Worm (Caenorhabditis elegans) whole organism, dauer: ENCODE measurements around the gene mrps-18.C.

Experiments
- unc-62 ChIP-seq: sonication (generic microtip); optimal IDR thresholded peaks from 2 replicates; lab custom pipeline; 2017; ENCODE audit warnings: missing biosample characterization, missing genetic modification reagents, missing genetic modification characterization

The mrps-18.C gene

ce11 chrII:6736066-6736465 is at the start of gene mrps-18.C:
mrps-18.C (plus strand) TSS chrII:6736203.
- no peak for TF ChIP-seq unc-62

DNA sequence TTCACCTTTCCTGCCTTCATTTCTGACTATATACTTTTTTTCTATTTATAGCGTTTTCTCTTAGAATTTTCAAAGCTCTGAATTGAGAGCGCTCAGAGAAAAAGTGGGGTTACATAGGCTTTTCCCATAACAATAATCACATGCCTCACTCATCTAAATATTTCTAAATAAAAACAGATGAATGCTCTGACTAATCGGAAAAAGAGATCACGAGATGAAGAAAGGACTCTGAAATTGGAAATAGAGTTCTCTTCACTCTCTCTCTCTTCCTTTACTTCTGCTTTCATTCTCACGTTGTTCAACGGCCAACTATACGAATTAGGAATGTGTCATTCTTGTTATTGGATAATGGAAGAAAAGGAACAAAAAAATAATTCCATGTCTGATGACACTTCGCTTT is 46.9 kb upstream of the mrps-18.C start:
- TF ChIP-seq unc-62 = no peak

ce11 chrII:6695388-6695787 is 40.6 kb upstream of the mrps-18.C start, which contains the start of gene C18H9.5:
C18H9.5 (minus strand) TSS chrII:6695566.
- TF ChIP-seq unc-62 = no peak

DNA sequence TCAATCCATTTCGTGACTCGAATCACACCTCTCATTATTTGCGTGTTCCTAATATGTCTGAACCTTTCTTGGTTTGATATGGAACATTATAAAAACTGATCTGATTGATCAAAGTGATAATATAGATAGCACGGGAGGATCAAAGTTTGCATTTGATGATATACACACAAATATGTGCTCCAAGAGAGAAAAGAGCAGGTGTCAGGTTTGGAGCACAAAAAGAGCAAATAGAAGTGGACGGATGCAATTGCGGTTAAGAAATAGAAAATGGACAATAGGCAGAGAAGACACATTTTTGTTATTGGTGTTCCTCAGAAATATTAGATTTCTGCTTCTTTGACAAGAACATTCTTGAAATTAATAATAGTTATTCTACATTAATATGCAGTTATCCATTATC is 37.2 kb upstream of the mrps-18.C start, which contains the start of gene C18H9.1:
Gene C18H9.1, plus strand, starts transcription at position 301 of the 400 bp plus-strand sequence.
- no peak for TF ChIP-seq unc-62

- TF ChIP-seq unc-62 = no peak
Measured at ce11 chrII:6701497-6701896, 34.5 kb upstream of the mrps-18.C start, which contains the start of gene C18H9.6. C18H9.6 (minus strand) TSS chrII:6701625.

DNA sequence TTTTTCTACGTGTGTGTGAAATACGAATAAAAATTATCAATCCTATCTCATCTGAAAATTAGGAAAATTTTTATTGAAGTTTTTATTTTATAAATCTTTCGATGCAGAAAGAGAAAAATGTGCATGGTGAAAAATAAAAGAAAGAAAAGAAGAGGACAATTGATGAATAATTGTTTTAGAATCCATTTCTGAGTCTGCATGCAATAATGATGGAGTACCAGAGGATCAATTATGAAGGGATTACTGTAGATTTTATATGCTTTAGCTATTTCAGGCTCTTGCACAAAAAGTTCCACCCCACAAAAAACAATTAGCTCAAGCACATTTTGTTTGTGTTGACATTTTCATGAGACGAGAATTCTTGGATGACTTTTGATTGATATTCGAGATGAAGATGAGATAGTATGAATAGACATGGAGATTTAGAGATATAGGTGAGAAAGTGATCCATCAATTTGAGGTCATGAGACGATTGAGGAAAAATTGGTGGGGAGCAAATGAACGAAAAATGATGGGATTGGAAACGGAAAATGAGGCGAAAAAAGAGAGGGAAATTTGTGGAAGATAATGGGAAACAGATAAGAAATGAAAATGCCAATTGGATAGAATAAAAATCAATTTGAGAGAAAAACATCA is 30.3 kb upstream of the mrps-18.C start, which contains the start of gene rpy-1:
Gene rpy-1, minus strand, starts transcription at position 51 of the 636 bp plus-strand sequence.
- TF ChIP-seq unc-62 = no peak

DNA sequence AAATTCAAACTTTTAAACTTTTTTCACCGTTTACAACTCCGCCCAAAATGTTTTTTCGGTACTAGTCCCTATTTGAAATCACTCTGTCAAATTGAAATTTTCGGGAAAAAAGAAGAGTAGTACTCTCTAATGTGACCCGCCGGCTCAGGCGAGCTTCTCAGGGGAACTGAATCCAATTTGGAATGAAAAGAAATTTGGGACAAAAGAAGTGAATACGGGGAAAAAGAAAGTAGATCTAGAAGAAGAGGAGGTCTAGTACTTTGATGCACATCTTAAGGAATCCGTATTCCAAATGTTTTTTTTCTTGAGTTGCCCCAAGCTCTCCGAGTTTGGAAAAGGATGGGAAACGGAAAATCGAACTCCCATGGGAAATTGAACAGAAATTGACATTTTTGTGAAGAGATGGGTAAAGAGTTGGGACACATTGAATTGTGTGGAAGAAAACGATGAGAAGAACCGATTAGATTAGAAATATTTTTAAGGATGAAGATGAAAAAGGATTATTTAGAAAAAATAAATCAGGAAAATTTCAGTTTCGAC is 29.4 kb upstream of the mrps-18.C start:
- no peak for TF ChIP-seq unc-62

ce11 chrII:6707496-6708260 is 28.3 kb upstream of the mrps-18.C start:
- no peak for TF ChIP-seq unc-62

DNA sequence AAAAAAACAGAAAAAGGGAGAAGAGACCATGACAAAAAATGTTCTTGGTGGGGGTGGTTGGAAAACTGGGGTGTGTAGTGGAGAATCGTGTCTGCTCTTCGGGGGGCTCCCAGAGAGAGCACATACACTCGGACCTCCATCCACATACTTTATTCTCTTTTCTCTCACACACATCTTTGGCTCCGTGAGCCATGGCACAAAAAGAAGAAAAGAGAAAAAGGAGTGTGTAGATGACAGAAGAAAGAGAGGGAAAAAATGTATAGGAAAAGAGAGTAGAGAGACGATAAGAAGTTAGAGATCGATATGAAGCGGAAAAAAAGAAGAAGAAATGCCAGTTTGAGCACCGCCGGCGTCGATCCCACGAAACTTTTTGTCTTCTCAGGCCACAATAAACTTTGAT is 27.0 kb upstream of the mrps-18.C start:
- TF ChIP-seq unc-62 = no peak

ce11 chrII:6709680-6710079 is 26.3 kb upstream of the mrps-18.C start:
- no peak for TF ChIP-seq unc-62

DNA sequence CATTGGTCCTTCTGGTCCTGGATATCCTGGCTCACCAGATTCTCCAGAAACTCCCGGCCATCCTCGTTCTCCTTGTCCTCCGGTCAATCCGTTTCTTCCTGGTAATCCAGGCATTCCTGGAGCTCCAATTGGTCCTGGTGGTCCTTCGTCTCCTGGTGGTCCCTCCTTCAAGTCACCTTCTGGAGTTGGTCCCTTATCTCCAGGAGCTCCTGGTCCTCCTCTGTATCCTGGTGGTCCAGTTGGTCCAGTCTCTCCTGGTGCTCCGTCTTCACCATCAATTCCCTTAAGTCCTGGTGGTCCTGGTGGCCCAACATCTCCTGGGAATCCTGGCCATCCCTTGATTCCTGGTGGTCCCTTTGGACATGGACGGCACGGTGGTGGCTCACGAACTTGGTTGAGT is 25.4 kb upstream of the mrps-18.C start:
- no peak for TF ChIP-seq unc-62

DNA sequence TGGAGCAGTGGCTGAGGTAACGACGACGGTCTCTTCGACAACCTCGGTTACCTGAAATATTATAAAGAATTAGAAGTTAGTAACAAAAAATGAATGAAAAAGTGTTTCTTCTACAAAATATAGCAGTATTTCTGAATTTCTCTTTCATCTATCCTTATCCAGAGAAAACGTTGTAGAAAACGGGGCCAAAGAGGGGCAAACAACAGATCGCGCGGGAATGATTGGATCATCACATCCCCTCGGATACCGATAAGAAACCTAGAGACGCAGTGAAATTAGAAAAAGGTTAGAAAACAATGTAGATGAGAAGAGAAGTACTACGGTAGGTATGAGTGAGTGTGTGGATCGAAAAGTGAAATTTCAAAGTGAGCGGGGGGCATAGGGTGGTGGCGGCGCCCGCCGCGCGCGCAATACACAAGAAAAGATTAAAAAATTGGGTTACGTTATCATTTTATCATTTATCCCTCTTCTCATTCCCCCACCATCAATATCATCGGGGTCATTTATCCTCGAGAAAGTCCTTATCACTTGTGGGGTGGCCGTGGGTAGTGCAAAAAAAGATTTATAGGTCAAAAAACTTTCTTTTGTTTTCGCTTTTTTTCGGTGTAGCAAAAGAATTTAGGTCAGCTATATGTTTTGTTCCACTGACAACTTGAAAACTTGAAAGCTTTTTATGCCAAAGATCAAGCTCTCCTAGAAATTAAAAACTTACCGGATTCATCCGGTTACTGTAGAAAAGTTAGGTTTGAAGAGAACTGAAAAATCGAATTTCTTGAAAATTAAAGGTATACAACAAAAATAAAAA is 23.6 kb upstream of the mrps-18.C start, which contains the start of the genes dpy-10 and T14B4.19:
Gene dpy-10, minus strand, starts transcription at position 51 of the 805 bp plus-strand sequence.
Gene T14B4.19, minus strand, starts transcription at position 755 of the 805 bp plus-strand sequence.
- no peak for TF ChIP-seq unc-62

ce11 chrII:6713003-6713402 is 23.0 kb upstream of the mrps-18.C start:
- TF ChIP-seq unc-62 = no peak

ce11 chrII:6713832-6714342 is 22.1 kb upstream of the mrps-18.C start, which contains the start of gene dpy-2:
dpy-2 (plus strand) TSS chrII:6714292.
- TF ChIP-seq unc-62 = no peak

ce11 chrII:6715853-6716252 is 20.1 kb upstream of the mrps-18.C start:
- TF ChIP-seq unc-62 = no peak

DNA sequence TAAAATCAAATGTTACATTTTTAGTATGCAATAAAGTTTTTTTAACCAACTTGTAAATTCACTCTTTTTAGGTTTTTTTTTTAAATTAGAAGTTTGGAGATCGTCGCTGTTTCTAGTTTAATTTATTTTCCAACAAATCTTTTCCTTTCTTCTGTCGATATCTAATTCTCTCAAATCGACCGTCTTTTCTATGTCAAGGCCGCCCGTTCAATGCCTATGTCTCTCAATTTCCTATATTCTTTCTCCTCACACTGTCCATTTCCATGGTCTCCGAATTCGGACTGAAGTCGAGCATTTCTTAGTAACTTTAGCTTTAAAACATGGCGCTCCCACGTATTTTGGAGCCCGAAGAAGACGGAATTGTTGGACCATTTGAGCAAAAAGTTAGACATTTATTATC is 19.4 kb upstream of the mrps-18.C start, which contains the start of the genes T14B4.5 and T14B4.20:
Gene T14B4.5, plus strand, starts transcription at position 226 of the 400 bp plus-strand sequence.
Gene T14B4.20, plus strand, starts transcription at position 264 of the 400 bp plus-strand sequence.
- TF ChIP-seq unc-62 = no peak
